Fruit fly (Drosophila melanogaster) whole organism, adult: ENCODE results near the gene Nipsnap.

ENCODE experiments used
- CG12768 ChIP-seq: fragments of 200-800 bp; sonication (Bioruptor generic); optimal IDR thresholded peaks from 2 replicates; lab custom pipeline; 2017; ENCODE audit warnings: missing biosample characterization, missing genetic modification characterization, mild to moderate bottlenecking, moderate library complexity, missing genetic modification reagents
- CG14711 ChIP-seq: fragments of 200-800 bp; sonication (Bioruptor generic); optimal IDR thresholded peaks from 2 replicates; lab custom pipeline; 2018; ENCODE audit warnings: missing biosample characterization, mild to moderate bottlenecking, missing genetic modification characterization, moderate library complexity
- CG1620 ChIP-seq: fragments of 200-800 bp; sonication (Bioruptor generic); optimal IDR thresholded peaks from 2 replicates; lab custom pipeline; 2016; ENCODE audit warnings: missing biosample characterization, missing genetic modification characterization
- CG33017 ChIP-seq: fragments of 200-800 bp; sonication (Bioruptor generic); optimal IDR thresholded peaks from 2 replicates; lab custom pipeline; 2018; ENCODE audit warnings: missing biosample characterization, mild to moderate bottlenecking, missing genetic modification characterization, moderate library complexity
- CG5204 ChIP-seq: fragments of 200-800 bp; sonication (Bioruptor generic); optimal IDR thresholded peaks from 2 replicates; lab custom pipeline; 2016; ENCODE audit warnings: missing biosample characterization, missing genetic modification characterization
- Mnt ChIP-seq: fragments of 200-800 bp; sonication (Bioruptor generic); optimal IDR thresholded peaks from 2 replicates; lab custom pipeline; 2016; ENCODE audit warnings: missing biosample characterization, mild to moderate bottlenecking, missing genetic modification characterization
- bab1 ChIP-seq: fragments of 200-800 bp; sonication (Bioruptor generic); optimal IDR thresholded peaks from 3 replicates; lab custom pipeline; 2019; ENCODE audit warnings: missing biosample characterization, mild to moderate bottlenecking, missing genetic modification characterization, moderate library complexity
- cic ChIP-seq: fragments of 200-800 bp; sonication (Bioruptor generic); optimal IDR thresholded peaks from 2 replicates; lab custom pipeline; 2017; ENCODE audit warnings: missing biosample characterization, mild to moderate bottlenecking, missing genetic modification characterization, moderate library complexity
- cnc ChIP-seq, 2 experiments: fragments of >200 bp; optimal IDR thresholded peaks; 2 replicates each; lab custom pipeline; 2017
- pad ChIP-seq: fragments of 200-800 bp; sonication (Bioruptor generic); optimal IDR thresholded peaks from 3 replicates; lab custom pipeline; 2017; ENCODE audit warnings: missing biosample characterization, missing genetic modification characterization, mild to moderate bottlenecking, moderate library complexity, missing genetic modification reagents
- tj ChIP-seq: fragments of 200-800 bp; sonication (Bioruptor generic); optimal IDR thresholded peaks from 3 replicates; lab custom pipeline; 2017; ENCODE audit warnings: missing biosample characterization, mild to moderate bottlenecking, missing genetic modification characterization, moderate library complexity
- toe ChIP-seq: fragments of 200-800 bp; sonication (Bioruptor generic); optimal IDR thresholded peaks from 2 replicates; lab custom pipeline; 2016; ENCODE audit warnings: missing biosample characterization, missing genetic modification characterization

dm6 chrX:16102338-16103218, 29.2 kb upstream of the Nipsnap start:
- TF ChIP-seq cnc (optimal IDR thresholded peaks at IDR 0.05; lab: Kevin White, UChicago) (no peak), CG1620 (GFP tag; lab: Kevin White, UChicago) (no peak), tj (GFP tag; lab: Kevin White, UChicago) (peak; percentile 98), Mnt (peak; percentile 21), cic (GFP tag; lab: Kevin White, UChicago) (peak; percentile 34), toe (GFP tag; lab: Kevin White, UChicago) (no peak), CG12768 (GFP tag; lab: Kevin White, UChicago) (no peak), CG33017 (tag; lab: Kevin White, UChicago) (peak; percentile 23), CG5204 (GFP tag; lab: Kevin White, UChicago) (no peak), pad (peak; percentile 8), bab1 (peak; percentile 46), CG14711 (peak; percentile 7)
